Fruit fly (Drosophila melanogaster) Kc167 (cell line): Measurements from ENCODE around the gene LpR1.

Experiments
- h ChIP-seq: fragments of >200 bp; optimal IDR thresholded peaks from 3 replicates; lab custom pipeline; 2018; ENCODE audit warnings: missing external identifiers
- psq ChIP-seq: fragments of >200 bp; optimal IDR thresholded peaks from 2 replicates; lab custom pipeline; 2017; ENCODE audit warnings: missing external identifiers
- ttk ChIP-seq: sonication (Bioruptor generic); optimal IDR thresholded peaks from 2 replicates; lab custom pipeline; 2017; ENCODE audit warnings: missing external identifiers

DNA sequence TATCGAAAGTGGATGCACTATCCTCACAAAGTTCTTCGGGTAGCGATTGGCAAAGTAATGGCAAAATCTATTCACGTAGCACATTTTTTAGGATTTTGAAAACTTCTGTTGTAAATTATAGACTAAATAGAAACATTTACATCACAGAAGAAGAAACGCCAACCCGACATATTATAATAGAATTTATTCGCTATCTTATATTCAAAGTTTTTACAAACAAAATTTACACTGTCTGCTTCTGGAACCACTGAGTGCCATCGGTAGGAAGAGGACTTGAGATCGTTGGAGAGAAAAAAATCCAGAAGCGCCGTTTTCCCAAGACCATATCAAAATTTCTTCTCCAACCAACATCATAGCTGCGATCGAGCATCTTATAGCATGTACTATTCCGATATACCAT is 14.2 kb upstream of the LpR1 start, which contains the start of gene CG17195:
- TF ChIP-seq ttk (no peak), h (lab: Kevin White, UChicago) (no peak), psq (lab: Kevin White, UChicago) (no peak)
